Worm (Caenorhabditis elegans) whole organism, L2 larva: ENCODE measurements around the gene vdac-1.

Source experiments
- C34F6.9 ChIP-seq: fragments of 150-350 bp; optimal IDR thresholded peaks from 2 replicates; lab custom pipeline; 2014; ENCODE audit warnings: missing biosample characterization, missing genetic modification characterization
- F13H6.1 ChIP-seq: sonication (generic microtip); optimal IDR thresholded peaks from 2 replicates; lab custom pipeline; 2016; ENCODE audit warnings: missing genetic modification characterization, missing compliant biosample characterization
- R02D3.7 ChIP-seq: fragments of 150-350 bp; optimal IDR thresholded peaks from 2 replicates; lab custom pipeline; 2014; ENCODE audit warnings: missing biosample characterization, missing genetic modification characterization
- Y55F3AM.14 ChIP-seq: fragments of 200-800 bp; sonication (Bioruptor generic); optimal IDR thresholded peaks from 2 replicates; lab custom pipeline; 2018; ENCODE audit warnings: mild to moderate bottlenecking, missing genetic modification characterization, missing compliant biosample characterization
- alr-1 ChIP-seq: fragments of 150-350 bp; optimal IDR thresholded peaks from 2 replicates; lab custom pipeline; 2014; ENCODE audit warnings: missing biosample characterization, missing genetic modification characterization
- aly-2 ChIP-seq: fragments of 150-350 bp; optimal IDR thresholded peaks from 2 replicates; lab custom pipeline; 2014; ENCODE audit warnings: missing biosample characterization, missing genetic modification characterization
- ama-1 ChIP-seq: fragments of 150-350 bp; optimal IDR thresholded peaks from 2 replicates; lab custom pipeline; 2018; ENCODE audit warnings: inconsistent platforms
- blmp-1 ChIP-seq: sonication (generic microtip); optimal IDR thresholded peaks from 2 replicates; lab custom pipeline; 2017; ENCODE audit warnings: missing genetic modification characterization, mild to moderate bottlenecking, missing compliant biosample characterization, antibody characterized with exemption, moderate library complexity; ENCODE audit not compliant: insufficient read depth
- ceh-16 ChIP-seq: fragments of 150-350 bp; optimal IDR thresholded peaks from 2 replicates; lab custom pipeline; 2014; ENCODE audit warnings: missing biosample characterization, missing genetic modification characterization
- crh-2 ChIP-seq: sonication (generic microtip); optimal IDR thresholded peaks from 2 replicates; lab custom pipeline; 2017; ENCODE audit warnings: missing biosample characterization, missing genetic modification characterization
- dmd-4 ChIP-seq: sonication (generic microtip); optimal IDR thresholded peaks from 2 replicates; lab custom pipeline; 2017; ENCODE audit warnings: missing biosample characterization, missing genetic modification characterization
- egl-27 ChIP-seq: sonication (generic microtip); optimal IDR thresholded peaks from 3 replicates; lab custom pipeline; 2017; ENCODE audit warnings: missing biosample characterization, missing genetic modification reagents, missing genetic modification characterization
- elt-1 ChIP-seq: fragments of 150-350 bp; optimal IDR thresholded peaks from 2 replicates; lab custom pipeline; 2014; ENCODE audit warnings: missing biosample characterization, missing genetic modification characterization
- fos-1 ChIP-seq: fragments of 150-350 bp; optimal IDR thresholded peaks from 2 replicates; lab custom pipeline; 2014; ENCODE audit warnings: missing biosample characterization, missing genetic modification characterization
- gmeb-1 ChIP-seq: fragments of 150-350 bp; optimal IDR thresholded peaks from 2 replicates; lab custom pipeline; 2014; ENCODE audit warnings: missing biosample characterization, missing genetic modification characterization
- lin-11 ChIP-seq: fragments of 150-350 bp; sonication (generic microtip); optimal IDR thresholded peaks from 2 replicates; lab custom pipeline; 2014; ENCODE audit warnings: missing biosample characterization, missing genetic modification characterization, inconsistent platforms, mixed read lengths
- lin-13 ChIP-seq: fragments of 150-350 bp; optimal IDR thresholded peaks from 2 replicates; lab custom pipeline; 2014; ENCODE audit warnings: missing biosample characterization, missing genetic modification reagents, missing genetic modification characterization
- lin-39 ChIP-seq: fragments of 150-350 bp; optimal IDR thresholded peaks from 2 replicates; lab custom pipeline; 2014; ENCODE audit warnings: missing biosample characterization, missing genetic modification reagents, missing genetic modification characterization
- lsy-2 ChIP-seq, 2 experiments: fragments of 150-350 bp in 1 of 2; sonication (generic microtip) in 1 of 2; optimal IDR thresholded peaks; 2 replicates each; lab custom pipeline; 2014 to 2017; ENCODE audit warnings: missing biosample characterization in 2 of 2, missing genetic modification characterization in 2 of 2
- mdl-1 ChIP-seq, 2 experiments: fragments of 150-350 bp in 1 of 2; sonication (generic microtip) in 1 of 2; optimal IDR thresholded peaks; 2 replicates each; lab custom pipeline; 2017; ENCODE audit warnings: missing biosample characterization in 2 of 2, missing genetic modification characterization in 2 of 2
- nhr-129 ChIP-seq: fragments of 150-350 bp; optimal IDR thresholded peaks from 2 replicates; lab custom pipeline; 2014; ENCODE audit warnings: missing biosample characterization, missing genetic modification characterization
- nhr-21 ChIP-seq: fragments of 150-350 bp; optimal IDR thresholded peaks from 2 replicates; lab custom pipeline; 2014; ENCODE audit warnings: missing biosample characterization, missing genetic modification characterization
- nhr-23 ChIP-seq: fragments of 150-350 bp; optimal IDR thresholded peaks from 2 replicates; lab custom pipeline; 2014; ENCODE audit warnings: missing biosample characterization, missing genetic modification reagents, missing genetic modification characterization
- nhr-237 ChIP-seq: fragments of 150-350 bp; optimal IDR thresholded peaks from 2 replicates; lab custom pipeline; 2014; ENCODE audit warnings: missing biosample characterization, missing genetic modification characterization
- nhr-25 ChIP-seq: fragments of 150-350 bp; sonication (generic microtip); optimal IDR thresholded peaks from 3 replicates; lab custom pipeline; 2014; ENCODE audit warnings: missing biosample characterization, missing genetic modification characterization
- nhr-6 ChIP-seq: fragments of 150-350 bp; optimal IDR thresholded peaks from 2 replicates; lab custom pipeline; 2014; ENCODE audit warnings: missing biosample characterization, missing genetic modification characterization
- nhr-77 ChIP-seq: fragments of 150-350 bp; optimal IDR thresholded peaks from 2 replicates; lab custom pipeline; 2014; ENCODE audit warnings: missing biosample characterization, missing genetic modification characterization
- sem-4 ChIP-seq: fragments of 150-350 bp; optimal IDR thresholded peaks from 2 replicates; lab custom pipeline; 2014; ENCODE audit warnings: missing biosample characterization, missing genetic modification reagents, missing genetic modification characterization
- sma-3 ChIP-seq: sonication (generic microtip); optimal IDR thresholded peaks from 2 replicates; lab custom pipeline; 2016; ENCODE audit warnings: missing genetic modification reagents, missing genetic modification characterization, missing compliant biosample characterization
- sma-9 ChIP-seq, 2 experiments: fragments of 150-350 bp in 1 of 2; sonication (generic microtip) in 1 of 2; optimal IDR thresholded peaks; 2 replicates each; lab custom pipeline; 2014 to 2016; ENCODE audit warnings: missing genetic modification characterization in 2 of 2, mild to moderate bottlenecking in 1 of 2, missing biosample characterization in 1 of 2, missing compliant biosample characterization in 1 of 2, missing genetic modification reagents in 1 of 2, moderate library complexity in 1 of 2
- snpc-4 ChIP-seq: fragments of 150-350 bp; optimal IDR thresholded peaks from 2 replicates; lab custom pipeline; 2014; ENCODE audit warnings: missing biosample characterization, missing genetic modification characterization
- unc-39 ChIP-seq: fragments of 150-350 bp; optimal IDR thresholded peaks from 2 replicates; lab custom pipeline; 2014; ENCODE audit warnings: missing biosample characterization, missing genetic modification characterization
- unc-55 ChIP-seq: fragments of 150-350 bp; sonication (generic microtip); optimal IDR thresholded peaks from 3 replicates; lab custom pipeline; 2014; ENCODE audit warnings: missing biosample characterization, missing genetic modification reagents, missing genetic modification characterization
- unc-62 ChIP-seq: fragments of 150-350 bp; optimal IDR thresholded peaks from 2 replicates; lab custom pipeline; 2014; ENCODE audit warnings: missing biosample characterization, missing genetic modification reagents, missing genetic modification characterization
- zag-1 ChIP-seq: fragments of 150-350 bp; optimal IDR thresholded peaks from 2 replicates; lab custom pipeline; 2014; ENCODE audit warnings: missing biosample characterization, missing genetic modification characterization
- ztf-1 ChIP-seq: fragments of 200-800 bp; sonication (Bioruptor generic); conservative IDR thresholded peaks from 2 replicates; pipeline ENCODE4 v1.3.6; 2022; ENCODE audit warnings: missing genetic modification characterization, missing compliant biosample characterization
- ztf-11 ChIP-seq: sonication (generic microtip); optimal IDR thresholded peaks from 2 replicates; lab custom pipeline; 2017; ENCODE audit warnings: missing biosample characterization, missing genetic modification characterization
- ztf-4 ChIP-seq: fragments of 150-350 bp; optimal IDR thresholded peaks from 2 replicates; lab custom pipeline; 2014; ENCODE audit warnings: missing biosample characterization, missing genetic modification characterization

Gene vdac-1

ce11 chrIV:7507841-7508509, at the start of gene vdac-1, which contains the start of gene R05G6.5:
TSS of gene vdac-1 (minus strand) at chrIV:7507891.
TSS of gene R05G6.5 (plus strand) at chrIV:7508367.
- TF ChIP-seq sma-9 (GFP tag; optimal IDR thresholded peaks at IDR 0.05; lab: Kevin White, UChicago), result peak; percentile 59
- TF ChIP-seq sma-9 (tag; optimal IDR thresholded peaks at IDR 0.05; lab: Kevin White, UChicago), result no peak
- peak; percentile 88 for TF ChIP-seq fos-1 (tag; lab: Kevin White, UChicago)
- peak; percentile 80 for TF ChIP-seq lin-13 (GFP tag; lab: Kevin White, UChicago)
- peak; percentile 77 for TF ChIP-seq C34F6.9 (tag; lab: Kevin White, UChicago)
- TF ChIP-seq nhr-23, result no peak
- peak; percentile 16 to 61 for TF ChIP-seq mdl-1 (tag; optimal IDR thresholded peaks at IDR 0.05; lab: Kevin White, UChicago)
- peak; percentile 87 for TF ChIP-seq nhr-129 (tag; lab: Kevin White, UChicago)
- TF ChIP-seq lsy-2 (tag; optimal IDR thresholded peaks at IDR 0.05; lab: Kevin White, UChicago), result peak; percentile 49 to 86
- TF ChIP-seq sem-4 (tag; lab: Kevin White, UChicago), result peak; percentile 42
- TF ChIP-seq nhr-237 (tag; lab: Kevin White, UChicago), result no peak
- peak; percentile 25 for TF ChIP-seq nhr-6 (tag; lab: Kevin White, UChicago)
- TF ChIP-seq zag-1, result peak; percentile 70
- no peak for TF ChIP-seq nhr-77 (tag; lab: Kevin White, UChicago)
- TF ChIP-seq egl-27 (tag; lab: Kevin White, UChicago), result peak; percentile 42
- TF ChIP-seq ama-1 (lab: Kevin White, UChicago), result peak; percentile 80
- TF ChIP-seq Y55F3AM.14, result no peak
- peak; percentile 81 for TF ChIP-seq F13H6.1
- TF ChIP-seq snpc-4 (tag; lab: Kevin White, UChicago), result peak; percentile 44
- peak; percentile 85 for TF ChIP-seq unc-55 (GFP tag; lab: Kevin White, UChicago)
- peak; percentile 57 for TF ChIP-seq blmp-1 (tag; lab: Kevin White, UChicago)
- no peak for TF ChIP-seq lin-39 (tag; lab: Kevin White, UChicago)
- peak; percentile 74 for TF ChIP-seq nhr-21 (tag; lab: Kevin White, UChicago)
- TF ChIP-seq nhr-25 (tag; lab: Kevin White, UChicago), result peak; percentile 77
- no peak for TF ChIP-seq dmd-4 (tag; lab: Kevin White, UChicago)
- no peak for TF ChIP-seq ztf-1
- no peak for TF ChIP-seq aly-2 (tag; lab: Kevin White, UChicago)
- peak; percentile 27 for TF ChIP-seq ceh-16 (tag; lab: Kevin White, UChicago)
- TF ChIP-seq R02D3.7 (tag; lab: Kevin White, UChicago), result no peak
- no peak for TF ChIP-seq unc-62 (GFP tag; lab: Kevin White, UChicago)
- no peak for TF ChIP-seq elt-1 (tag; lab: Kevin White, UChicago)
- TF ChIP-seq lin-11 (tag; lab: Kevin White, UChicago), result peak; percentile 57
- TF ChIP-seq ztf-11 (tag; lab: Kevin White, UChicago), result no peak
- TF ChIP-seq crh-2 (tag; lab: Kevin White, UChicago), result peak; percentile 92
- TF ChIP-seq unc-39 (tag; lab: Kevin White, UChicago), result no peak
- TF ChIP-seq ztf-4 (tag; lab: Kevin White, UChicago), result peak; percentile 51
- no peak for TF ChIP-seq alr-1 (tag; lab: Kevin White, UChicago)
- TF ChIP-seq gmeb-1 (tag; lab: Kevin White, UChicago), result peak; percentile 89
- TF ChIP-seq sma-3 (GFP tag; lab: Kevin White, UChicago), result peak; percentile 86

- TF ChIP-seq sma-9 (GFP tag; optimal IDR thresholded peaks at IDR 0.05; lab: Kevin White, UChicago) (no peak), sma-9 (tag; optimal IDR thresholded peaks at IDR 0.05; lab: Kevin White, UChicago) (no peak), C34F6.9 (tag; lab: Kevin White, UChicago) (peak; percentile 7), R02D3.7 (tag; lab: Kevin White, UChicago) (no peak), nhr-21 (tag; lab: Kevin White, UChicago) (no peak)
These were observed 48.7 kb upstream of the vdac-1 start, which contains the start of the genes F49E8.7, F49E8.8 and nprl-2 for ce11 chrIV:7556265-7556866. TSS of gene F49E8.7 (minus strand) at chrIV:7556365. TSS of gene F49E8.8 (plus strand) at chrIV:7556637. TSS of gene nprl-2 (plus strand) at chrIV:7556816.
